Fruit fly (Drosophila melanogaster) whole organism, embryonic: ENCODE results near the gene CG3651.

Source experiments
- Atf3 ChIP-seq: fragments of 200-800 bp; sonication (Bioruptor generic); optimal IDR thresholded peaks from 3 replicates; lab custom pipeline; 2016; ENCODE audit warnings: missing biosample characterization, missing genetic modification characterization
- Atf6 ChIP-seq: fragments of 200-800 bp; sonication (Bioruptor generic); IDR thresholded peaks from 2 replicates; pipeline ENCODE4 v1.3.6; 2022; ENCODE audit warnings: missing biosample characterization, missing genetic modification characterization
- CG10565 ChIP-seq: fragments of 200-800 bp; sonication (Bioruptor generic); optimal IDR thresholded peaks from 3 replicates; lab custom pipeline; 2016; ENCODE audit warnings: missing biosample characterization, mild to moderate bottlenecking, missing genetic modification characterization
- CG1233 ChIP-seq: fragments of 200-800 bp; sonication (Bioruptor generic); optimal IDR thresholded peaks from 4 replicates; lab custom pipeline; 2018; ENCODE audit warnings: missing biosample characterization, mild to moderate bottlenecking, missing genetic modification characterization
- CG12391 ChIP-seq: fragments of 200-800 bp; sonication (Bioruptor generic); optimal IDR thresholded peaks from 3 replicates; lab custom pipeline; 2018; ENCODE audit warnings: missing biosample characterization, mild to moderate bottlenecking, missing genetic modification characterization, moderate library complexity
- CG12659 ChIP-seq: fragments of 200-800 bp; sonication (Bioruptor generic); optimal IDR thresholded peaks from 3 replicates; lab custom pipeline; 2017; ENCODE audit warnings: mild to moderate bottlenecking, missing biosample characterization, missing genetic modification reagents, missing genetic modification characterization
- CG12769 ChIP-seq: fragments of 200-800 bp; sonication (Bioruptor generic); optimal IDR thresholded peaks from 2 replicates; lab custom pipeline; 2019; ENCODE audit warnings: missing biosample characterization, mild to moderate bottlenecking, missing genetic modification characterization, moderate library complexity
- CG13894 ChIP-seq: fragments of 200-800 bp; sonication (Bioruptor generic); optimal IDR thresholded peaks from 3 replicates; lab custom pipeline; 2018; ENCODE audit warnings: missing biosample characterization, mild to moderate bottlenecking, missing genetic modification characterization, moderate library complexity
- CG16779 ChIP-seq: fragments of 200-800 bp; sonication (Bioruptor generic); IDR thresholded peaks from 2 replicates; pipeline ENCODE4 v1.3.6; 2022; ENCODE audit warnings: missing biosample characterization, missing genetic modification characterization
- CG16863 ChIP-seq: fragments of 200-800 bp; sonication (Bioruptor generic); optimal IDR thresholded peaks from 3 replicates; lab custom pipeline; 2016; ENCODE audit warnings: missing biosample characterization, missing genetic modification characterization
- CG17912 ChIP-seq: fragments of 200-800 bp; sonication (Bioruptor generic); optimal IDR thresholded peaks from 2 replicates; lab custom pipeline; 2018; ENCODE audit warnings: missing biosample characterization, mild to moderate bottlenecking, missing genetic modification characterization
- CG18599 ChIP-seq: fragments of 200-800 bp; sonication (Bioruptor generic); optimal IDR thresholded peaks from 3 replicates; lab custom pipeline; 2017; ENCODE audit warnings: missing biosample characterization, missing genetic modification characterization, mild to moderate bottlenecking, moderate library complexity, missing genetic modification reagents
- CG2678 ChIP-seq: fragments of 200-800 bp; sonication (Bioruptor generic); optimal IDR thresholded peaks from 3 replicates; lab custom pipeline; 2019; ENCODE audit warnings: missing biosample characterization, mild to moderate bottlenecking, missing genetic modification characterization, moderate library complexity
- CG34422 ChIP-seq: fragments of 200-800 bp; sonication (Bioruptor generic); IDR thresholded peaks from 3 replicates; pipeline ENCODE4 v1.3.6; 2022; ENCODE audit warnings: missing biosample characterization, missing genetic modification characterization
- CG3847 ChIP-seq: fragments of 200-800 bp; sonication (Bioruptor generic); IDR thresholded peaks from 2 replicates; pipeline ENCODE4 v1.3.6; 2022; ENCODE audit warnings: missing biosample characterization, missing genetic modification characterization
- CG43689 ChIP-seq: fragments of 200-800 bp; sonication (Bioruptor generic); IDR thresholded peaks from 2 replicates; pipeline ENCODE4 v1.3.6; 2022; ENCODE audit warnings: missing biosample characterization, missing genetic modification characterization
- CG6683 ChIP-seq: fragments of 200-800 bp; sonication (Bioruptor generic); optimal IDR thresholded peaks from 2 replicates; lab custom pipeline; 2017; ENCODE audit warnings: missing biosample characterization, mild to moderate bottlenecking, missing genetic modification characterization, missing genetic modification reagents
- CG6689 ChIP-seq: fragments of 200-800 bp; sonication (Bioruptor generic); IDR thresholded peaks from 2 replicates; pipeline ENCODE4 v1.3.6; 2022; ENCODE audit warnings: missing biosample characterization, missing genetic modification characterization
- CG6813 ChIP-seq: fragments of 200-800 bp; sonication (Bioruptor generic); optimal IDR thresholded peaks from 2 replicates; lab custom pipeline; 2017; ENCODE audit warnings: missing biosample characterization, missing genetic modification characterization, mild to moderate bottlenecking, moderate library complexity, missing genetic modification reagents
- CG7556 ChIP-seq: fragments of 200-800 bp; sonication (Bioruptor generic); optimal IDR thresholded peaks from 2 replicates; lab custom pipeline; 2017; ENCODE audit warnings: missing biosample characterization, mild to moderate bottlenecking, missing genetic modification characterization
- CG8478 ChIP-seq: fragments of >200 bp; optimal IDR thresholded peaks from 2 replicates; lab custom pipeline; 2018
- CG9437 ChIP-seq: fragments of 200-800 bp; sonication (Bioruptor generic); optimal IDR thresholded peaks from 2 replicates; lab custom pipeline; 2018; ENCODE audit warnings: missing biosample characterization, mild to moderate bottlenecking, missing genetic modification characterization
- CHES-1-like ChIP-seq: fragments of 200-800 bp; sonication (Bioruptor generic); optimal IDR thresholded peaks from 2 replicates; lab custom pipeline; 2016; ENCODE audit warnings: missing biosample characterization, missing genetic modification characterization
- D ChIP-seq, 2 experiments: fragments of 200-800 bp in 1 of 2; fragments of >200 bp in 1 of 2; sonication (Bioruptor generic) in 1 of 2; optimal IDR thresholded peaks; 2 replicates in 1 of 2; 3 replicates in 1 of 2; lab custom pipeline; 2017; ENCODE audit warnings: mild to moderate bottlenecking in 1 of 2, missing biosample characterization in 1 of 2, missing genetic modification characterization in 1 of 2, missing genetic modification reagents in 1 of 2
- D19B ChIP-seq: fragments of 200-800 bp; sonication (Bioruptor generic); optimal IDR thresholded peaks from 2 replicates; lab custom pipeline; 2017; ENCODE audit warnings: missing biosample characterization, mild to moderate bottlenecking, missing genetic modification characterization
- Dek ChIP-seq: fragments of 200-800 bp; sonication (Bioruptor generic); optimal IDR thresholded peaks from 3 replicates; lab custom pipeline; 2019; ENCODE audit warnings: missing biosample characterization, mild to moderate bottlenecking, missing genetic modification characterization, moderate library complexity
- Dll ChIP-seq: fragments of 200-800 bp; sonication (Bioruptor generic); IDR thresholded peaks from 4 replicates; pipeline ENCODE4 v1.3.6; 2022; ENCODE audit warnings: missing biosample characterization, missing genetic modification characterization; ENCODE audit not compliant: partially characterized antibody
- E2f2 ChIP-seq: fragments of 200-800 bp; sonication (Bioruptor generic); IDR thresholded peaks from 2 replicates; pipeline ENCODE4 v1.3.6; 2022; ENCODE audit warnings: missing biosample characterization, missing genetic modification characterization
- ERR ChIP-seq: fragments of 200-800 bp; sonication (Bioruptor generic); optimal IDR thresholded peaks from 2 replicates; lab custom pipeline; 2016; ENCODE audit warnings: missing biosample characterization, missing genetic modification characterization
- Fer2 ChIP-seq: fragments of 200-800 bp; sonication (Bioruptor generic); optimal IDR thresholded peaks from 2 replicates; lab custom pipeline; 2018; ENCODE audit warnings: missing biosample characterization, mild to moderate bottlenecking, missing genetic modification characterization, moderate library complexity
- HHEX ChIP-seq: fragments of 200-800 bp; sonication (Bioruptor generic); optimal IDR thresholded peaks from 3 replicates; lab custom pipeline; 2017; ENCODE audit warnings: missing biosample characterization, mild to moderate bottlenecking, missing genetic modification characterization, missing genetic modification reagents
- Oaz ChIP-seq: fragments of 200-800 bp; sonication (Bioruptor generic); IDR thresholded peaks from 2 replicates; pipeline ENCODE4 v1.3.6; 2022; ENCODE audit warnings: missing biosample characterization, missing genetic modification characterization
- Rx ChIP-seq: fragments of 200-800 bp; sonication (Bioruptor generic); IDR thresholded peaks from 2 replicates; pipeline ENCODE4 v1.3.6; 2022; ENCODE audit warnings: missing biosample characterization, missing genetic modification characterization
- Taf1 ChIP-seq: fragments of 200-800 bp; sonication (Bioruptor generic); IDR thresholded peaks from 2 replicates; pipeline ENCODE4 v1.3.6; 2022; ENCODE audit warnings: missing biosample characterization, missing genetic modification characterization
- ab ChIP-seq: fragments of 200-800 bp; sonication (Bioruptor generic); optimal IDR thresholded peaks from 2 replicates; lab custom pipeline; 2016; ENCODE audit warnings: missing biosample characterization, missing genetic modification characterization
- abd-A ChIP-seq: fragments of 200-800 bp; sonication (Bioruptor generic); optimal IDR thresholded peaks from 3 replicates; lab custom pipeline; 2019; ENCODE audit warnings: missing biosample characterization, mild to moderate bottlenecking, missing genetic modification characterization, moderate library complexity
- bowl ChIP-seq: fragments of 200-800 bp; sonication (Bioruptor generic); IDR thresholded peaks from 2 replicates; pipeline ENCODE4 v1.3.6; 2022; ENCODE audit warnings: missing biosample characterization, missing genetic modification characterization
- fd3F ChIP-seq: fragments of 200-800 bp; sonication (Bioruptor generic); optimal IDR thresholded peaks from 2 replicates; lab custom pipeline; 2018; ENCODE audit warnings: missing biosample characterization, mild to moderate bottlenecking, missing genetic modification characterization, moderate library complexity
- gt ChIP-seq: fragments of 200-800 bp; sonication (Bioruptor generic); IDR thresholded peaks from 2 replicates; pipeline ENCODE4 v1.3.6; 2022; ENCODE audit warnings: missing biosample characterization, missing genetic modification characterization
- jigr1 ChIP-seq: fragments of 200-800 bp; sonication (Bioruptor generic); IDR thresholded peaks from 3 replicates; pipeline ENCODE4 v1.3.6; 2022; ENCODE audit warnings: missing biosample characterization, missing genetic modification characterization
- lab ChIP-seq: fragments of 200-800 bp; sonication (Bioruptor generic); optimal IDR thresholded peaks from 3 replicates; lab custom pipeline; 2017; ENCODE audit warnings: missing biosample characterization, missing genetic modification characterization, mild to moderate bottlenecking, moderate library complexity, missing genetic modification reagents
- lilli ChIP-seq: fragments of 200-800 bp; sonication (Bioruptor generic); optimal IDR thresholded peaks from 3 replicates; lab custom pipeline; 2016; ENCODE audit warnings: missing biosample characterization, missing genetic modification characterization
- mld ChIP-seq: fragments of 200-800 bp; sonication (Bioruptor generic); IDR thresholded peaks from 3 replicates; pipeline ENCODE4 v1.3.6; 2022; ENCODE audit warnings: missing biosample characterization, missing genetic modification characterization; ENCODE audit not compliant: partially characterized antibody
- oc ChIP-seq: fragments of 200-800 bp; sonication (Bioruptor generic); optimal IDR thresholded peaks from 2 replicates; lab custom pipeline; 2018; ENCODE audit warnings: missing biosample characterization, mild to moderate bottlenecking, missing genetic modification characterization, moderate library complexity
- salm ChIP-seq: fragments of 200-800 bp; sonication (Bioruptor generic); optimal IDR thresholded peaks from 2 replicates; lab custom pipeline; 2018; ENCODE audit warnings: missing biosample characterization, mild to moderate bottlenecking, missing genetic modification characterization
- sc ChIP-seq, 3 experiments: fragments of >200 bp in 2 of 3; fragments of 200-800 bp in 1 of 3; sonication (Bioruptor generic) in 1 of 3; optimal IDR thresholded peaks; 2 replicates in 2 of 3; 3 replicates in 1 of 3; lab custom pipeline; 2017; ENCODE audit warnings: mild to moderate bottlenecking in 1 of 3, missing biosample characterization in 1 of 3, missing genetic modification characterization in 1 of 3, missing genetic modification reagents in 1 of 3
- scrt ChIP-seq: fragments of 200-800 bp; sonication (Bioruptor generic); optimal IDR thresholded peaks from 2 replicates; lab custom pipeline; 2018; ENCODE audit warnings: missing biosample characterization, mild to moderate bottlenecking, missing genetic modification characterization, moderate library complexity
- sim ChIP-seq: fragments of 200-800 bp; sonication (Bioruptor generic); IDR thresholded peaks from 2 replicates; pipeline ENCODE4 v1.3.6; 2022; ENCODE audit warnings: missing biosample characterization, missing genetic modification characterization
- sna ChIP-seq: fragments of 200-800 bp; sonication (Bioruptor generic); IDR thresholded peaks from 2 replicates; pipeline ENCODE4 v1.3.6; 2022; ENCODE audit warnings: missing biosample characterization, missing genetic modification characterization; ENCODE audit not compliant: partially characterized antibody

Gene CG3651

dm6 chr2L:22121651-22122165 is 570 bp downstream of the CG3651 start (continued):
- TF ChIP-seq lab (no peak), CG34422 (GFP tag; lab: Robert Waterston, UW) (peak; percentile 64; the same call in 1 of the 3 replicates), Atf3 (GFP tag; lab: Kevin White, UChicago) (peak; percentile 7), sc (optimal IDR thresholded peaks at IDR 0.05; lab: Kevin White, UChicago) (no peak), sc (GFP tag; optimal IDR thresholded peaks at IDR 0.05; lab: Kevin White, UChicago) (no peak), CG12659 (GFP tag; lab: Kevin White, UChicago) (peak; percentile 40), abd-A (tag; lab: Kevin White, UChicago) (no peak), CG9437 (GFP tag; lab: Kevin White, UChicago) (no peak), Dek (no peak), CG7556 (no peak), Fer2 (tag; lab: Kevin White, UChicago) (no peak), Dll (0 out of 4 replicates have a peak, but pooled peaks have one; percentile 19), sna (GFP tag; lab: Robert Waterston, UW) (peak; percentile 29; the same call in 1 of the 2 replicates), CG12769 (peak; percentile 2), CG1233 (no peak), Taf1 (GFP tag; lab: Robert Waterston, UW) (no peak), D19B (no peak), gt (GFP tag; lab: Robert Waterston, UW) (no peak), D (optimal IDR thresholded peaks at IDR 0.05; lab: Kevin White, UChicago) (no peak), D (GFP tag; optimal IDR thresholded peaks at IDR 0.05; lab: Kevin White, UChicago) (no peak), CG43689 (GFP tag; lab: Robert Waterston, UW) (no peak), Rx (GFP tag; lab: Robert Waterston, UW) (no peak), sim (GFP tag; lab: Robert Waterston, UW) (no peak), Atf6 (GFP tag; lab: Robert Waterston, UW) (no peak), CG8478 (lab: Kevin White, UChicago) (no peak), oc (no peak), ERR (GFP tag; lab: Kevin White, UChicago) (no peak), mld (GFP tag; lab: Robert Waterston, UW) (no peak), salm (tag; lab: Kevin White, UChicago) (no peak), CG6689 (GFP tag; lab: Robert Waterston, UW) (no peak), CG13894 (tag; lab: Kevin White, UChicago) (peak; percentile 16), bowl (no peak), CG16779 (no peak), fd3F (no peak), CG6683 (GFP tag; lab: Kevin White, UChicago) (no peak), CG17912 (GFP tag; lab: Kevin White, UChicago) (no peak), CG2678 (no peak), ab (GFP tag; lab: Kevin White, UChicago) (no peak), E2f2 (no peak; the same call in 1 of the 2 replicates), Oaz (GFP tag; lab: Robert Waterston, UW) (no peak), CHES-1-like (no peak), CG18599 (GFP tag; lab: Kevin White, UChicago) (no peak), CG16863 (GFP tag; lab: Kevin White, UChicago) (no peak), CG12391 (tag; lab: Kevin White, UChicago) (peak; percentile 25), jigr1 (GFP tag; lab: Robert Waterston, UW) (no peak), scrt (GFP tag; lab: Kevin White, UChicago) (no peak), HHEX (GFP tag; lab: Kevin White, UChicago) (no peak), CG10565 (GFP tag; lab: Kevin White, UChicago) (no peak), CG3847 (GFP tag; lab: Robert Waterston, UW) (no peak), lilli (peak; percentile 15), CG6813 (GFP tag; lab: Kevin White, UChicago) (no peak)
